Fruit fly (Drosophila melanogaster): ENCODE data around the gene Nbr.

Nbr gene

dm6 chr2L:21142972-21143385 lies 19.9 kb downstream of the Nbr start, which contains the start of gene pths (continued):
- TF ChIP-seq CG13624 (GFP tag; optimal IDR thresholded peaks at IDR 0.05) (peak; percentile 53), CG8281 (tag; optimal IDR thresholded peaks at IDR 0.05) (no peak), ab (GFP tag; optimal IDR thresholded peaks at IDR 0.05) (no peak), repo (GFP tag; optimal IDR thresholded peaks at IDR 0.05) (no peak), Sox100B (GFP tag; optimal IDR thresholded peaks at IDR 0.05) (no peak), unpg (GFP tag; optimal IDR thresholded peaks at IDR 0.05) (no peak), CG10147 (GFP tag; optimal IDR thresholded peaks at IDR 0.05) (no peak), vvl (GFP tag; IDR thresholded peaks at IDR 0.05) (no peak; the same call in 1 of the 2 replicates), CG32767 (GFP tag; IDR thresholded peaks at IDR 0.05) (no peak), sisA (GFP tag; IDR thresholded peaks at IDR 0.05) (peak; percentile 68), ash1 (GFP tag; optimal IDR thresholded peaks at IDR 0.05) (no peak), sima (GFP tag; optimal IDR thresholded peaks at IDR 0.05) (no peak), CG8944 (GFP tag; optimal IDR thresholded peaks at IDR 0.05) (peak; percentile 59), ftz-f1 (GFP tag; optimal IDR thresholded peaks at IDR 0.05) (no peak), NfI (GFP tag; optimal IDR thresholded peaks at IDR 0.05) (peak; percentile 41), CG3407 (GFP tag; optimal IDR thresholded peaks at IDR 0.05) (no peak), bigmax (GFP tag; optimal IDR thresholded peaks at IDR 0.05) (no peak), CG11560 (tag; IDR thresholded peaks at IDR 0.05) (no peak), tin (GFP tag; optimal IDR thresholded peaks at IDR 0.05) (peak; percentile 42), schlank (tag; optimal IDR thresholded peaks at IDR 0.05) (no peak), HmgZ (tag; optimal IDR thresholded peaks at IDR 0.05) (peak; percentile 3), CG10274 (GFP tag; optimal IDR thresholded peaks at IDR 0.05) (no peak), NC2α (GFP tag; optimal IDR thresholded peaks at IDR 0.05) (peak; percentile 4), Spps (tag; optimal IDR thresholded peaks at IDR 0.05) (no peak), gt (GFP tag; IDR thresholded peaks at IDR 0.05) (no peak)

- TF ChIP-seq unc-4 (GFP tag; IDR thresholded peaks at IDR 0.05; ENCODE audit: partially characterized antibody) (0 out of 2 replicates have a peak, but pooled peaks have one; percentile 1), CG31224 (GFP tag; IDR thresholded peaks at IDR 0.05) (no peak), Doc3 (GFP tag; IDR thresholded peaks at IDR 0.05; ENCODE audit: partially characterized antibody) (0 out of 3 replicates have a peak, but pooled peaks have one; percentile 8), dm (GFP tag; optimal IDR thresholded peaks at IDR 0.05) (no peak), dimm (GFP tag; IDR thresholded peaks at IDR 0.05) (no peak)
Measured at dm6 chr2L:21142501-21142849, 20.4 kb downstream of the Nbr start.

- TF ChIP-seq Opbp (GFP tag; IDR thresholded peaks at IDR 0.05; ENCODE audit: partially characterized antibody), result peak; percentile 82; the same call in 2 of the 3 replicates
- no peak for TF ChIP-seq CG34422 (GFP tag; IDR thresholded peaks at IDR 0.05)
- no peak for TF ChIP-seq mld (GFP tag; IDR thresholded peaks at IDR 0.05; ENCODE audit: partially characterized antibody)
- no peak for TF ChIP-seq Stat92E (GFP tag; optimal IDR thresholded peaks at IDR 0.05)
- TF ChIP-seq CG3281 (GFP tag; optimal IDR thresholded peaks at IDR 0.05), result peak; percentile 21
- no peak for TF ChIP-seq chn (GFP tag; optimal IDR thresholded peaks at IDR 0.05)
- no peak for TF ChIP-seq Dip3 (GFP tag; optimal IDR thresholded peaks at IDR 0.05)
- no peak for TF ChIP-seq cad (GFP tag; optimal IDR thresholded peaks at IDR 0.05)
- no peak; the same call in 2 of the 3 replicates for TF ChIP-seq CG11456 (GFP tag; IDR thresholded peaks at IDR 0.05)
- TF ChIP-seq CG4360 (GFP tag; IDR thresholded peaks at IDR 0.05), result no peak
- TF ChIP-seq NK7.1 (GFP tag; optimal IDR thresholded peaks at IDR 0.05), result no peak
- no peak for TF ChIP-seq Optix (GFP tag; IDR thresholded peaks at IDR 0.05)
- peak; percentile 36 for TF ChIP-seq CG3847 (GFP tag; IDR thresholded peaks at IDR 0.05)
- TF ChIP-seq CG7987 (GFP tag; optimal IDR thresholded peaks at IDR 0.05), result no peak
- peak; percentile 5 for TF ChIP-seq sug (tag; optimal IDR thresholded peaks at IDR 0.05)
- no peak for TF ChIP-seq CG30431 (GFP tag; optimal IDR thresholded peaks at IDR 0.05)
- peak; percentile 8 for TF ChIP-seq B-H2 (GFP tag; optimal IDR thresholded peaks at IDR 0.05)
- TF ChIP-seq MESR4 (GFP tag; optimal IDR thresholded peaks at IDR 0.05), result peak; percentile 91
- TF ChIP-seq CG3995 (GFP tag; optimal IDR thresholded peaks at IDR 0.05), result peak; percentile 93
Measured at dm6 chr2L:21141714-21142500, 21.0 kb downstream of the Nbr start, which contains the start of gene Dap160. Gene Dap160 (minus strand): TSS chr2L:21142347.
